Worm (Caenorhabditis elegans): ENCODE data around the gene W07A12.8.

W07A12.8 gene

DNA sequence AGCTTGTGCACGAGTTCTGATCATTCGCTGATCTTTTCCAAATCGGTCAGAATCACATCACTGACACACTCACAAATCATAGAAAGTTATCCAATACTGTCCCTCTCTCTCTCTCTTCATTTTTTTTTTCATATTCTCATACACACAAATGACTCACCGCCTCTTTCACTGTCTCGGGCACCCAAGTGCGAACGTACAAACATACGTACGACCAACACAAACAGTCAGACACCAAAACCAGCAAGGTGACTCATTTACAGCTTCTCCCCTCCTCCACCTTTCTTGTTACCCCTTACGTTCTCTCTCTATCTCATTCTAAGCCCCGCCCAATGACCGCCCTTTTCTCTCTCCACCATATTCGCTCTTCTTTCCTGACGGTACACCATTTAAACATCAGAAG is 38.6 kb downstream of the W07A12.8 start:
- no peak for TF ChIP-seq dao-5 (tag; optimal IDR thresholded peaks at IDR 0.05)
- no peak for TF ChIP-seq him-1 (tag; optimal IDR thresholded peaks at IDR 0.05)
- TF ChIP-seq W03F9.2 (tag; optimal IDR thresholded peaks at IDR 0.05), result no peak

DNA sequence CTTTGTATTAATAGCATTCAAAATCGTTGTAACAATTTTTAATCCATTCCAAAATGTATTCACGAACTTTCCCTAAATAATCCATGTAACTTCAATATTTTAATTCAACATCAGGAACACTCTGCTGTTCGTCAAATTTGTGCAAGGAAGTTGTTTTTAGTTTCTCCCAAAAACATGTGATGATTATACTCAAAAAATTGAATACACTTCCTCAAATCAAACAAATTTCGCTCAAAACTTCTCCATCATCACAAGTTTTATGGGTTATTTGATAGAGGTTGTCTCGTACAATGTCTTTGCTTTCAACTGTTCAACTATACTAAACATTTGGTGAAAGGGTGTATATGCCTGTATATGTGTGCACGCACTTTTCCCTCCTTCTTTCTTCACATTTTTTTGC is 40.6 kb downstream of the W07A12.8 start:
- TF ChIP-seq W03F9.2 (tag; optimal IDR thresholded peaks at IDR 0.05) (no peak), him-1 (tag; optimal IDR thresholded peaks at IDR 0.05) (no peak), dao-5 (tag; optimal IDR thresholded peaks at IDR 0.05) (no peak)

DNA sequence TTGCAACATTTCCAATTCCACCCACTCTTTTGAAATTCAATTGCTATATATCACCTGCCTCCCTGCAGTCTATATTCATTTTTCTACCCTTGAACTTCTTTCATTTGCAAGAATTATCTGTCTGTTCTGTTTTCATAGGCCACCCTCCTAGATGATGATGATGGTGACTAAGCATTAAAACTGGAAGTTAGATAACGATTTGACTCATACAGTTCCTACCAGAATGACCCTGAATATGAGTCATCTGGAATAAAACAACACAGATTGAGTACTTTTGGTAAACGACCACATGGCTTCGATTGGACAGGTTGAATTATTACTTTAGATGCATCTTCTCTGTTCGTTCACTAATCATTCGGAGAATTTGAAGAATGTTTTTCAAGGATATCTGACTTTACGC is 41.3 kb downstream of the W07A12.8 start:
- TF ChIP-seq him-1 (tag; optimal IDR thresholded peaks at IDR 0.05) (no peak), W03F9.2 (tag; optimal IDR thresholded peaks at IDR 0.05) (no peak), dao-5 (tag; optimal IDR thresholded peaks at IDR 0.05) (no peak)

DNA sequence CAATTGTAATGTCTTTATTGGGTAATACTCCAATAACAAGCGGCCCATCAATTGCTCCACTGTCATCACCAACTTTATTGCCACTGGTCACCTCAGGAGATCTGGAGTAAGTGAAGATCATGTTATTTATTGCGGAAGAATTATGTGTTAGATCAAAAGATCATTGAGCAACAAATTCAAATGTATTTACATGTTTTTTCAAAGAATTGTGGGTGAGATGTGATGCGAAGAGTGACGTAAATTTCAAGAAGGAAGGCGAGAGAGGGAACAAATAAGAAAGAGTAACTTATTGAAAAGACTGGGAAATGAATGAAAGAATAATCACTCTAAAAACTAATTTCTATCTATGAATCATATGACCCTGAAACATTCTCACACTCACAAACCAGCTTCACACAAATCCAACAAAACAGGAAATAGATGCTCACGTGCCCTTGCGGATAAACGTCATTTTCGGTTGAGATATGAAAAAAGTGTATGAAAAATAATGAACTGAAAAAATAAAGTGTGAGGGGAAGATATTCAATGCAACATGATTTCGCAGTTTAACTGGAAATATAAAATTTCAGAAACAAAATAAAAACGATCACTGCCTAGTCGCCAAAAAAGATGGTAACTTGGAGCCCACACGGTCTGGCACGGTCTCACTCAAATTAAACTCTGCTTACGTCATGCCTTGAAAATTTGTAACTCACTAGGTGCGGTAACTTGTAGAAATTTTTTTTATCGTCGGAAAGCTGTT is 44.6 kb downstream of the W07A12.8 start:
- TF ChIP-seq him-1 (tag; optimal IDR thresholded peaks at IDR 0.05) (no peak), dao-5 (tag; optimal IDR thresholded peaks at IDR 0.05) (no peak), W03F9.2 (tag; optimal IDR thresholded peaks at IDR 0.05) (no peak)

DNA sequence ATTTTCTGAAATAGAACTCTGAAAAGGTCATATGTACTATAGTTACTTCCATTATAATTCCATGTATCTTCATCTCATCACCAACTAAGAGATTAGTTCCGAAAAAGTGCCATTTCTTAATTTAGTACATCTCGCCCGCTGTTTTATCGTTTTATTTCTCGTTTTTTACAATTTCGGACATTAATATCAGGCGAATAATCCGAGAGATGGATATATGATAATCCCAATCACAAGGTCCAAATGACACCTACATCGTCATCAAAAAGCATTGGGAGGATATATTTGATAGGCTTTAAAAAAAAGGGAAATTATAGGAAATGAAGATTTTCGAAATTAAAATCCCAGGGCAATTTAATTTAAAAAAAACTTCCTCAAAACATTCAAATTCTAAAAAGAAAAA is 45.3 kb downstream of the W07A12.8 start:
- TF ChIP-seq W03F9.2 (tag; optimal IDR thresholded peaks at IDR 0.05) (no peak), him-1 (tag; optimal IDR thresholded peaks at IDR 0.05) (no peak), dao-5 (tag; optimal IDR thresholded peaks at IDR 0.05) (no peak)

DNA sequence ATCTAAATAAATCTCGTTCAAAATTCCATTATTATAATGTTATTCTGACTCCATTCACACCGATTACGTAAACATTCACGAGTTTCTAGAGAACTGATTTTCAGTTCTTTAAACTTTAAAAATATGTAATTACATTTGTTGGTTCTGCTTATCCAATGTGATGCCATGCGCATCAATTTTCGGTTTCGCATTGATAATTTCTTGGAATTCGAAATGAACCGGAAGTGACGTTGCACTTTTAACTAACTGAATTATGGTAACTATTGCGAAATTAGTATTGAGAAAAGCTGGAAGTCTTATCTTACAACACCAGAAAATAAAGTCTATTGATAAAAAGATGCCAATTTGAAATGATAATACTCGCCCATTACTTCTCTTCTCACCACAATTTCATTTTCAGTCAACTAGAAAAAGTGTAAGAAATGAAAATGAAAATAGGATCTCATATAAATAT is 47.8 kb downstream of the W07A12.8 start:
- TF ChIP-seq dao-5 (tag; optimal IDR thresholded peaks at IDR 0.05), result no peak

DNA sequence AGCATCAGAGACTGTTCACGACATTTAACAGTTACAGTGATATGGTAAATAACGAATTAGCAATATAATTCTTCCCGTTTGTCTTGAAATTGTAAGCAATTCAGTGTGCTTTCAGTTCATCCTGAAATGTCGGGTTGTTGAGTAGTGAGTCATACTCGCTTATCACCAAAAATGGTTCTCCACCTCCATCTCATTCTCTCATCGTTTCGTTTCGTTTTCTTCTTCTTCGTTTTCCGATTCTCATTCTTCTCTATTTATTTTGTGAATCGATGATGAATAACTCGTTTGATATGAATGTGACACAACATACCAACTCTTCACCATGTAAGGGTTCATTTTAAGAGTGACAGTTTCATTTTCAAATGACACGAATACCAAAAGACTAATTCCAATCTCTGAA is 49.2 kb downstream of the W07A12.8 start:
- TF ChIP-seq W03F9.2 (tag; optimal IDR thresholded peaks at IDR 0.05) (no peak), dao-5 (tag; optimal IDR thresholded peaks at IDR 0.05) (no peak), him-1 (tag; optimal IDR thresholded peaks at IDR 0.05) (no peak)

DNA sequence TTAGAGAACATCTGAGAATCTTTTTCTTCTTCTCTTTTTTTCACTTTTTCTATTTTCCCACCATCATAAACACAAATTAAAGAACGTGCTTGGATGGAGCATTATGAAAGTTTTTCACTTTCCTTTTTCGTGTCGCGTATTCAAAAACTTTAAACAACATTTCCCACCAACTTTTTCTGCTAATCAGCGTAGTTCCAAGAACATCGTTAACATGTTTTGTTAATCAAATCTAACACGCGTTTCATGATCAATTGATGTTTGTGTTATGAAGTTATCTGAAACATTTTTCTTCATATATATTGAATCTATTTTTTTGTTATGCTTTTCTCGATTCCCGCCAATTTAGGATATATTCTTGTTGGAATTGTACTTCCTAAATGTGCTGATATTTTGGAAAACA is 50.0 kb downstream of the W07A12.8 start:
- TF ChIP-seq W03F9.2 (tag; optimal IDR thresholded peaks at IDR 0.05) (no peak), dao-5 (tag; optimal IDR thresholded peaks at IDR 0.05) (no peak), him-1 (tag; optimal IDR thresholded peaks at IDR 0.05) (no peak)

DNA sequence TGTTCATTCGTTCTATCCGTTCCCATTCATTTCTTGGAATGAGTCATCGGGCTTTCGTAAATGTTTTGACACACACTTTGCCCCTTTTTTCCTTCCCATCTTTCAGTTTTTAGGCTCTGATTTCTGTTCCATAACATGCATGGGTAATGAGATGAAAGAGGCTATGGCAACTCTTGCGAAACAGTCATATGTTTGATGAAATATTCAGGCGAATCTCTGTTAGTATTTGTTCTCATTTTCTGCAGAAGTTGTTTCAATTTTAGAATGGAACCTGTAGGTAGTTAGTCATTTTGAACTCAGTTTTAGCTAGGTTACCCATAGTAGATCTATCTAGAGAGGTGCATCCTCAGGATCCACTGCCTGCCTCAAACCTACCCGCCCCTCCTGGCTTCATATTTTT is 50.6 kb downstream of the W07A12.8 start:
- TF ChIP-seq dao-5 (tag; optimal IDR thresholded peaks at IDR 0.05) (no peak), him-1 (tag; optimal IDR thresholded peaks at IDR 0.05) (no peak), W03F9.2 (tag; optimal IDR thresholded peaks at IDR 0.05) (no peak)

DNA sequence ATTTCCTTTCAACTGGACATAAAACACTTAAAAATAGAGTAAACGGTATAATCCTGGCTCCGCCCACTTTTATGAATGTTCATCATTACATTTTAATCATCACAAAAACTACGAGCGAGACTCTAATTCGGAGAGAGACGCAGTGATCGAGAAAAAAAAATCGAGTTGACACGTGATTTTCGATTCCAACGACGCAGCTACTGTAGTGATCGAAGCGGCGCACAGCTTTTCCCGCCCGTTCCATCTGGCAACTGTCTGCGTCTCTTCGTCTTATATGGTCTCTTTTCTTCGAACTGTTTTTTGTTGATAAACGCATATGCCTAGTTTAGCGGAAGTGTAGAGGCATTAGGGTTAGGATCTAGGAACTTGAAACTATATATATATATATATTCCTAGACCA is 51.9 kb downstream of the W07A12.8 start:
- TF ChIP-seq W03F9.2 (tag; optimal IDR thresholded peaks at IDR 0.05) (no peak), dao-5 (tag; optimal IDR thresholded peaks at IDR 0.05) (no peak), him-1 (tag; optimal IDR thresholded peaks at IDR 0.05) (no peak)

Measured in whole organism, L4/young adult.